Worm (Caenorhabditis elegans) whole organism, young adult: ENCODE measurements around the gene srh-60.
A peak's percentile ranks its signal among the peaks of the same experiment; 100 is the strongest.

Experiments
- Y95B8A.8 ChIP-seq: fragments of 200-800 bp; sonication (Bioruptor generic); IDR thresholded peaks from 2 replicates; pipeline ENCODE4 v1.3.6; 2022; ENCODE audit warnings: missing genetic modification reagents, missing genetic modification characterization, missing compliant biosample characterization
- ceh-58 ChIP-seq: fragments of 200-800 bp; sonication (Bioruptor generic); IDR thresholded peaks from 2 replicates; pipeline ENCODE4 v1.3.6; 2022; ENCODE audit warnings: missing genetic modification characterization, missing compliant biosample characterization
- chd-7 ChIP-seq: sonication (generic microtip); optimal IDR thresholded peaks from 2 replicates; lab custom pipeline; 2016; ENCODE audit warnings: mild to moderate bottlenecking, missing genetic modification characterization, moderate library complexity, missing compliant biosample characterization
- hmg-1.2 ChIP-seq: fragments of 200-800 bp; sonication (Bioruptor generic); IDR thresholded peaks from 2 replicates; pipeline ENCODE4 v1.3.6; 2022; ENCODE audit warnings: missing genetic modification reagents, missing genetic modification characterization, missing compliant biosample characterization
- hsf-1 ChIP-seq: fragments of 200-800 bp; sonication (Bioruptor generic); IDR thresholded peaks from 2 replicates; pipeline ENCODE4 v1.3.6; 2022; ENCODE audit warnings: missing genetic modification reagents, missing genetic modification characterization, missing compliant biosample characterization
- let-526 ChIP-seq: fragments of 200-800 bp; sonication (Bioruptor generic); IDR thresholded peaks from 2 replicates; pipeline ENCODE4 v1.3.6; 2022; ENCODE audit warnings: missing genetic modification reagents, missing genetic modification characterization, missing compliant biosample characterization
- mes-4 ChIP-seq: sonication (generic microtip); optimal IDR thresholded peaks from 2 replicates; lab custom pipeline; 2016; ENCODE audit warnings: missing genotype, missing genetic modification characterization, missing compliant biosample characterization
- nhr-80 ChIP-seq: sonication (generic microtip); optimal IDR thresholded peaks from 2 replicates; lab custom pipeline; 2016; ENCODE audit warnings: missing genetic modification characterization, missing compliant biosample characterization
- rcor-1 ChIP-seq: fragments of 200-800 bp; sonication (Bioruptor generic); IDR thresholded peaks from 2 replicates; pipeline ENCODE4 v1.3.6; 2022; ENCODE audit warnings: missing genetic modification reagents, missing genetic modification characterization, missing compliant biosample characterization
- snpc-1.1 ChIP-seq: sonication (generic microtip); optimal IDR thresholded peaks from 2 replicates; lab custom pipeline; 2017; ENCODE audit warnings: missing genetic modification characterization, mild to moderate bottlenecking, missing compliant biosample characterization, antibody characterized with exemption, moderate library complexity, missing genotype, missing genetic modification reagents; ENCODE audit not compliant: insufficient read depth
- snpc-4 ChIP-seq, 5 experiments: fragments of 150-350 bp in 1 of 5; sonication (generic microtip) in 4 of 5; optimal IDR thresholded peaks; 2 replicates each; lab custom pipeline; 2014 to 2018; ENCODE audit warnings: missing genetic modification characterization in 5 of 5, missing biosample characterization in 3 of 5, antibody characterized with exemption in 2 of 5, mild to moderate bottlenecking in 2 of 5, missing compliant biosample characterization in 2 of 5, missing genotype in 2 of 5, moderate library complexity in 2 of 5, missing genetic modification reagents in 1 of 5
- unc-62 ChIP-seq: fragments of 150-350 bp; optimal IDR thresholded peaks from 2 replicates; lab custom pipeline; 2014; ENCODE audit warnings: missing biosample characterization, missing genetic modification reagents, missing genetic modification characterization

srh-60 gene

DNA sequence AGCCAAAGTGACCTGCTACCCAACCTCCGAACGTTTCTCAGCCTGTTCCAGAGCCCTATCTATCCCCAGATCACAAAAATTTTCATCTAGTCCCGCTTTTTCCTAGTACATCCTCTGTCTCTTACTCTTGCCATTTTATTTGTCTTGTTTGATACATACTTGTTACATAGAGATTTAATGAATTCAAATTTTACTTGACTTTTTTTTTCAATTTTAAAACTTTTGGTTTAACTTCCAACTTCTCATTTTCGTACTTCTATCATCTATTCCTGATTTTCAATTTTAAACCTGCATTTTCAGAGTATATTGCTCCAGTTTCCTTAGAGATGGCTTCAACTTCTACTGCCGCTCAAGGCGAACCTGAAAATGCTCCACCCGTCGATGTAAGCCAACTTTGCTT lies 43.4 kb downstream of the srh-60 start, which contains the start of gene M151.3 (continued):
- TF ChIP-seq hsf-1 (GFP tag; lab: Robert Waterston, UW) = no peak
- no peak for TF ChIP-seq mes-4
- TF ChIP-seq Y95B8A.8 (GFP tag; lab: Robert Waterston, UW) = no peak

DNA sequence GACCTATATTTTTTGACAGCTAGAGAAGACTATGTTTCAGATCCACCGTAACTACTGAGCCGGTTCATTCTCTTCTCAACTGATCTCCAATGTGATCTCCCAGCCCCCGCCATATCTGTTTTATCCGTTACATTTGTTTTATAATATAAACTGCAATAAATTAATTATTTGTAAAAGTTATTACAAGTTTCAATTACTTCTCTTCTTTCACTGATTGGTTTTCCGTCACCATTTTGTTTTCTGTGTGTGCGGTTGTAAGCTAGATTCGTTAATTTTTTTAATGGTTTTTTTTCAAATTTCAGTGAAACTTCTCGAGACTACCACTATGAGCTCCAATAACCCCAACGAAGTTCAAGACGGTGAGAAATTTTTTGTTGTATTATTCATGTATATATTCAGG lies 47.3 kb downstream of the srh-60 start, which contains the start of gene M151.2:
Gene M151.2, plus strand, starts transcription at position 301 of the 400 bp plus-strand sequence.
- no peak for TF ChIP-seq ceh-58
- TF ChIP-seq rcor-1 (GFP tag; lab: Robert Waterston, UW) = no peak
- TF ChIP-seq nhr-80 = no peak
- TF ChIP-seq unc-62 (GFP tag; lab: Kevin White, UChicago) = no peak

ce11 chrII:3634765-3635164 lies 51.3 kb downstream of the srh-60 start:
- TF ChIP-seq let-526 (GFP tag; lab: Robert Waterston, UW) (no peak), snpc-4 (GFP tag; optimal IDR thresholded peaks at IDR 0.05; lab: Kevin White, UChicago) (peak; percentile 33), snpc-4 (tag; optimal IDR thresholded peaks at IDR 0.05; lab: Kevin White, UChicago) (peak in 3 of 4 experiments; percentile 59 to 89 (median 79)), hmg-1.2 (GFP tag; lab: Robert Waterston, UW) (peak; percentile 36; the same call in 1 of the 2 replicates), chd-7 (tag; lab: Kevin White, UChicago) (no peak), snpc-1.1 (tag; lab: Kevin White, UChicago) (peak; percentile 50)
